Fruit fly (Drosophila melanogaster) whole organism, embryonic: ENCODE results near the gene mirr.

ENCODE experiments used
- Abd-B ChIP-seq: fragments of 200-800 bp; sonication (Bioruptor generic); optimal IDR thresholded peaks from 2 replicates; lab custom pipeline; 2018; ENCODE audit warnings: missing biosample characterization, mild to moderate bottlenecking, missing genetic modification characterization, moderate library complexity
- Ada2b ChIP-seq: fragments of 200-800 bp; sonication (Bioruptor generic); IDR thresholded peaks from 2 replicates; pipeline ENCODE4 v1.3.6; 2022; ENCODE audit warnings: missing biosample characterization, missing genetic modification characterization
- Bgb ChIP-seq: fragments of 200-800 bp; sonication (Bioruptor generic); IDR thresholded peaks from 2 replicates; pipeline ENCODE4 v1.3.6; 2022; ENCODE audit warnings: missing biosample characterization, missing genetic modification characterization; ENCODE audit not compliant: partially characterized antibody
- CG11695 ChIP-seq: fragments of 200-800 bp; sonication (Bioruptor generic); IDR thresholded peaks from 3 replicates; pipeline ENCODE4 v1.3.6; 2022; ENCODE audit warnings: missing biosample characterization, missing genetic modification characterization
- CG13287 ChIP-seq: fragments of 200-800 bp; sonication (Bioruptor generic); IDR thresholded peaks from 2 replicates; pipeline ENCODE4 v1.3.6; 2022; ENCODE audit warnings: missing biosample characterization, missing genetic modification characterization; ENCODE audit not compliant: partially characterized antibody
- CG13624 ChIP-seq: fragments of 200-800 bp; sonication (Bioruptor generic); optimal IDR thresholded peaks from 2 replicates; lab custom pipeline; 2016; ENCODE audit warnings: missing biosample characterization, missing genetic modification characterization
- CG14441 ChIP-seq: fragments of 200-800 bp; sonication (Bioruptor generic); IDR thresholded peaks from 2 replicates; pipeline ENCODE4 v1.3.6; 2022; ENCODE audit warnings: missing biosample characterization, missing genetic modification characterization
- CG15479 ChIP-seq: fragments of 200-800 bp; sonication (Bioruptor generic); optimal IDR thresholded peaks from 3 replicates; lab custom pipeline; 2019; ENCODE audit warnings: missing biosample characterization, mild to moderate bottlenecking, missing genetic modification characterization, moderate library complexity
- CG15601 ChIP-seq: fragments of 200-800 bp; sonication (Bioruptor generic); optimal IDR thresholded peaks from 3 replicates; lab custom pipeline; 2019; ENCODE audit warnings: missing biosample characterization, mild to moderate bottlenecking, missing genetic modification characterization, moderate library complexity
- CG15696 ChIP-seq: fragments of 200-800 bp; sonication (Bioruptor generic); optimal IDR thresholded peaks from 2 replicates; lab custom pipeline; 2019; ENCODE audit warnings: missing biosample characterization, mild to moderate bottlenecking, missing genetic modification characterization, moderate library complexity
- CG1603 ChIP-seq: fragments of 200-800 bp; sonication (Bioruptor generic); optimal IDR thresholded peaks from 2 replicates; lab custom pipeline; 2019; ENCODE audit warnings: missing biosample characterization, mild to moderate bottlenecking, missing genetic modification characterization, moderate library complexity
- CG1792 ChIP-seq: fragments of 200-800 bp; sonication (Bioruptor generic); optimal IDR thresholded peaks from 2 replicates; lab custom pipeline; 2016; ENCODE audit warnings: missing biosample characterization, missing genetic modification characterization
- CG18011 ChIP-seq: fragments of 200-800 bp; sonication (Bioruptor generic); optimal IDR thresholded peaks from 2 replicates; lab custom pipeline; 2017; ENCODE audit warnings: missing biosample characterization, missing genetic modification characterization, mild to moderate bottlenecking, moderate library complexity, missing genotype
- CG2120 ChIP-seq: fragments of 200-800 bp; sonication (Bioruptor generic); optimal IDR thresholded peaks from 3 replicates; lab custom pipeline; 2016; ENCODE audit warnings: missing biosample characterization, missing genetic modification characterization
- CG32767 ChIP-seq: fragments of 200-800 bp; sonication (Bioruptor generic); IDR thresholded peaks from 2 replicates; pipeline ENCODE4 v1.3.6; 2022; ENCODE audit warnings: missing biosample characterization, missing genetic modification characterization
- CG33213 ChIP-seq: fragments of 200-800 bp; sonication (Bioruptor generic); optimal IDR thresholded peaks from 3 replicates; lab custom pipeline; 2016; ENCODE audit warnings: missing biosample characterization, missing genetic modification characterization
- CG4730 ChIP-seq: fragments of 200-800 bp; sonication (Bioruptor generic); IDR thresholded peaks from 2 replicates; pipeline ENCODE4 v1.3.6; 2022; ENCODE audit warnings: missing biosample characterization, missing genetic modification characterization
- CG6654 ChIP-seq: fragments of 200-800 bp; sonication (Bioruptor generic); optimal IDR thresholded peaks from 2 replicates; lab custom pipeline; 2017; ENCODE audit warnings: missing biosample characterization, mild to moderate bottlenecking, missing genetic modification characterization
- CG7357 ChIP-seq: fragments of 200-800 bp; sonication (Bioruptor generic); IDR thresholded peaks from 3 replicates; pipeline ENCODE4 v1.3.6; 2022; ENCODE audit warnings: missing biosample characterization, missing genetic modification characterization
- CG8765 ChIP-seq: fragments of 200-800 bp; sonication (Bioruptor generic); IDR thresholded peaks from 2 replicates; pipeline ENCODE4 v1.3.6; 2022; ENCODE audit warnings: missing biosample characterization, missing genetic modification characterization
- CHES-1-like ChIP-seq: fragments of 200-800 bp; sonication (Bioruptor generic); optimal IDR thresholded peaks from 2 replicates; lab custom pipeline; 2016; ENCODE audit warnings: missing biosample characterization, missing genetic modification characterization
- Chrac-16 ChIP-seq: fragments of 200-800 bp; sonication (Bioruptor generic); optimal IDR thresholded peaks from 3 replicates; lab custom pipeline; 2016; ENCODE audit warnings: missing biosample characterization, missing genetic modification characterization
- CrebB ChIP-seq: fragments of 200-800 bp; sonication (Bioruptor generic); optimal IDR thresholded peaks from 3 replicates; lab custom pipeline; 2018; ENCODE audit warnings: missing biosample characterization, mild to moderate bottlenecking, missing genetic modification characterization
- Dbx ChIP-seq: fragments of 200-800 bp; sonication (Bioruptor generic); IDR thresholded peaks from 3 replicates; pipeline ENCODE4 v1.3.6; 2022; ENCODE audit warnings: missing biosample characterization, missing genetic modification characterization
- E2f2 ChIP-seq: fragments of 200-800 bp; sonication (Bioruptor generic); IDR thresholded peaks from 2 replicates; pipeline ENCODE4 v1.3.6; 2022; ENCODE audit warnings: missing biosample characterization, missing genetic modification characterization
- HmgD ChIP-seq: fragments of 200-800 bp; sonication (Bioruptor generic); optimal IDR thresholded peaks from 3 replicates; lab custom pipeline; 2016; ENCODE audit warnings: missing biosample characterization, missing genetic modification characterization
- Hsf ChIP-seq: fragments of 200-800 bp; sonication (Bioruptor generic); optimal IDR thresholded peaks from 3 replicates; lab custom pipeline; 2016; ENCODE audit warnings: missing biosample characterization, missing genetic modification characterization
- Neu2 ChIP-seq: fragments of 200-800 bp; sonication (Bioruptor generic); optimal IDR thresholded peaks from 3 replicates; lab custom pipeline; 2016; ENCODE audit warnings: missing biosample characterization, missing genetic modification characterization, borderline replicate concordance
- Opbp ChIP-seq: fragments of 200-800 bp; sonication (Bioruptor generic); IDR thresholded peaks from 3 replicates; pipeline ENCODE4 v1.3.6; 2022; ENCODE audit warnings: missing biosample characterization, missing genetic modification characterization; ENCODE audit not compliant: partially characterized antibody
- Optix ChIP-seq: fragments of 200-800 bp; sonication (Bioruptor generic); IDR thresholded peaks from 3 replicates; pipeline ENCODE4 v1.3.6; 2022; ENCODE audit warnings: missing biosample characterization, missing genetic modification characterization
- Scr ChIP-seq: fragments of 200-800 bp; sonication (Bioruptor generic); IDR thresholded peaks from 2 replicates; pipeline ENCODE4 v1.3.6; 2022; ENCODE audit warnings: missing biosample characterization, missing genetic modification characterization; ENCODE audit not compliant: partially characterized antibody
- Side ChIP-seq: fragments of 200-800 bp; sonication (Bioruptor generic); optimal IDR thresholded peaks from 2 replicates; lab custom pipeline; 2016; ENCODE audit warnings: missing biosample characterization, missing genetic modification characterization
- abd-A ChIP-seq: fragments of 200-800 bp; sonication (Bioruptor generic); optimal IDR thresholded peaks from 3 replicates; lab custom pipeline; 2019; ENCODE audit warnings: missing biosample characterization, mild to moderate bottlenecking, missing genetic modification characterization, moderate library complexity
- ase ChIP-seq: fragments of 200-800 bp; sonication (Bioruptor generic); IDR thresholded peaks from 3 replicates; pipeline ENCODE4 v1.3.6; 2022; ENCODE audit warnings: missing biosample characterization, missing genetic modification characterization
- inv ChIP-seq: fragments of 200-800 bp; sonication (Bioruptor generic); IDR thresholded peaks from 2 replicates; pipeline ENCODE4 v1.3.6; 2022; ENCODE audit warnings: missing biosample characterization, missing genetic modification characterization; ENCODE audit not compliant: partially characterized antibody
- ken ChIP-seq: fragments of 200-800 bp; sonication (Bioruptor generic); IDR thresholded peaks from 3 replicates; pipeline ENCODE4 v1.3.6; 2022; ENCODE audit warnings: missing biosample characterization, missing genetic modification characterization
- knrl ChIP-seq: fragments of 200-800 bp; sonication (Bioruptor generic); IDR thresholded peaks from 3 replicates; pipeline ENCODE4 v1.3.6; 2022; ENCODE audit warnings: missing biosample characterization, missing genetic modification characterization; ENCODE audit not compliant: partially characterized antibody
- lola ChIP-seq, 3 experiments: fragments of >200 bp in 2 of 3; fragments of 200-800 bp in 1 of 3; sonication (Bioruptor generic) in 1 of 3; optimal IDR thresholded peaks; 2 replicates each; lab custom pipeline; 2017 to 2019; ENCODE audit warnings: missing biosample characterization in 3 of 3, missing genetic modification characterization in 3 of 3, mild to moderate bottlenecking in 1 of 3, moderate library complexity in 1 of 3
- maf-S ChIP-seq: fragments of 200-800 bp; sonication (Bioruptor generic); optimal IDR thresholded peaks from 2 replicates; lab custom pipeline; 2016; ENCODE audit warnings: missing biosample characterization, missing genetic modification characterization
- nerfin-2 ChIP-seq: fragments of 200-800 bp; sonication (Bioruptor generic); IDR thresholded peaks from 2 replicates; pipeline ENCODE4 v1.3.6; 2022; ENCODE audit warnings: missing biosample characterization, missing genetic modification characterization; ENCODE audit not compliant: partially characterized antibody
- odd ChIP-seq: fragments of 200-800 bp; sonication (Bioruptor generic); optimal IDR thresholded peaks from 2 replicates; lab custom pipeline; 2017; ENCODE audit warnings: missing biosample characterization, mild to moderate bottlenecking, missing genetic modification characterization
- pfk ChIP-seq: fragments of 200-800 bp; sonication (Bioruptor generic); optimal IDR thresholded peaks from 2 replicates; lab custom pipeline; 2018; ENCODE audit warnings: missing biosample characterization, mild to moderate bottlenecking, missing genetic modification characterization, moderate library complexity
- phol ChIP-seq: fragments of 200-800 bp; sonication (Bioruptor generic); optimal IDR thresholded peaks from 3 replicates; lab custom pipeline; 2018; ENCODE audit warnings: missing biosample characterization, mild to moderate bottlenecking, missing genetic modification characterization, moderate library complexity
- schlank ChIP-seq: fragments of 200-800 bp; sonication (Bioruptor generic); optimal IDR thresholded peaks from 2 replicates; lab custom pipeline; 2018; ENCODE audit warnings: missing biosample characterization, mild to moderate bottlenecking, missing genetic modification characterization
- scrt ChIP-seq: fragments of 200-800 bp; sonication (Bioruptor generic); optimal IDR thresholded peaks from 2 replicates; lab custom pipeline; 2018; ENCODE audit warnings: missing biosample characterization, mild to moderate bottlenecking, missing genetic modification characterization, moderate library complexity
- slou ChIP-seq: fragments of 200-800 bp; sonication (Bioruptor generic); optimal IDR thresholded peaks from 3 replicates; lab custom pipeline; 2016; ENCODE audit warnings: missing biosample characterization, missing genetic modification characterization
- stwl ChIP-seq: fragments of 200-800 bp; sonication (Bioruptor generic); optimal IDR thresholded peaks from 3 replicates; lab custom pipeline; 2018; ENCODE audit warnings: missing biosample characterization, mild to moderate bottlenecking, missing genetic modification characterization, moderate library complexity
- tx ChIP-seq: fragments of 200-800 bp; sonication (Bioruptor generic); optimal IDR thresholded peaks from 2 replicates; lab custom pipeline; 2016; ENCODE audit warnings: missing biosample characterization, missing genetic modification characterization
- unc-4 ChIP-seq: fragments of 200-800 bp; sonication (Bioruptor generic); IDR thresholded peaks from 2 replicates; pipeline ENCODE4 v1.3.6; 2022; ENCODE audit warnings: missing biosample characterization, missing genetic modification characterization; ENCODE audit not compliant: partially characterized antibody
- zen ChIP-seq: fragments of 200-800 bp; sonication (Bioruptor generic); optimal IDR thresholded peaks from 3 replicates; lab custom pipeline; 2018; ENCODE audit warnings: missing biosample characterization, mild to moderate bottlenecking, missing genetic modification characterization, moderate library complexity

Gene mirr

DNA sequence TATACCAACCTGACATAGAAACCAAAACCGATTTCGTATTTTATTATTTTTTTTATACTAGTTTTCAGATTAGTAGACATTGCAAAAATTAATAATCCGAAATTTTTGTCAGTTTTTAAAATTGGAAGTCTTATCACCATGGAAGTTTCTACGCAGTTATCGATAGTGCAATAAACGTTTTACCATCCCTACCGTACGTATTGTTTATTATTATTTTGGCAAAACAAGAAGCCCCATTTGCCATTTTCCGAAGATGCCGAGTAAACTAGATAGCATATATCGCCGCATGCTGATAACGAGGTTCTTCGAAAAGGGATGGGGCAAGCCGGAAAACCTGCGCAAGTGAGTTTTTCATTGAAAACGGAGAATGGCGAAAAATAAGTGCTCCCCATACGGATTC, 48.2 kb downstream of the mirr start, which contains the start of gene CG32112 (continued):
- TF ChIP-seq Opbp (GFP tag; lab: Robert Waterston, UW) (peak; percentile 58; the same call in 1 of the 3 replicates), odd (no peak), Hsf (GFP tag; lab: Kevin White, UChicago) (peak; percentile 17), CG7357 (GFP tag; lab: Robert Waterston, UW) (no peak), pfk (GFP tag; lab: Kevin White, UChicago) (peak; percentile 82), zen (tag; lab: Kevin White, UChicago) (no peak), HmgD (GFP tag; lab: Kevin White, UChicago) (no peak), Dbx (GFP tag; lab: Robert Waterston, UW) (0 out of 3 replicates have a peak, but pooled peaks have one; percentile 7), CG15601 (no peak), tx (GFP tag; lab: Kevin White, UChicago) (no peak), CG15696 (no peak), CG1603 (tag; lab: Kevin White, UChicago) (peak; percentile 71), stwl (tag; lab: Kevin White, UChicago) (peak; percentile 69), abd-A (tag; lab: Kevin White, UChicago) (no peak), schlank (no peak), CG4730 (no peak), E2f2 (GFP tag; lab: Robert Waterston, UW) (peak; percentile 72), Side (GFP tag; lab: Kevin White, UChicago) (no peak), Bgb (GFP tag; lab: Robert Waterston, UW) (peak; percentile 70), CG1792 (GFP tag; lab: Kevin White, UChicago) (peak; percentile 8), CrebB (tag; lab: Kevin White, UChicago) (no peak), ase (GFP tag; lab: Robert Waterston, UW) (no peak), maf-S (GFP tag; lab: Kevin White, UChicago) (no peak), inv (GFP tag; lab: Robert Waterston, UW) (0 out of 2 replicates have a peak, but pooled peaks have one; percentile 17), CG13624 (GFP tag; lab: Kevin White, UChicago) (no peak), phol (tag; lab: Kevin White, UChicago) (peak; percentile 11), Scr (GFP tag; lab: Robert Waterston, UW) (peak; percentile 82), CHES-1-like (GFP tag; lab: Kevin White, UChicago) (peak; percentile 19), Abd-B (GFP tag; lab: Kevin White, UChicago) (no peak), knrl (peak; percentile 68; the same call in 2 of the 3 replicates), ken (GFP tag; lab: Robert Waterston, UW) (no peak), CG13287 (peak; percentile 85), CG33213 (GFP tag; lab: Kevin White, UChicago) (no peak), Chrac-16 (GFP tag; lab: Kevin White, UChicago) (peak; percentile 20), CG15479 (GFP tag; lab: Kevin White, UChicago) (no peak), Optix (GFP tag; lab: Robert Waterston, UW) (no peak), CG32767 (GFP tag; lab: Robert Waterston, UW) (no peak), Ada2b (GFP tag; lab: Robert Waterston, UW) (no peak), CG8765 (GFP tag; lab: Robert Waterston, UW) (no peak), lola (GFP tag; optimal IDR thresholded peaks at IDR 0.05; lab: Kevin White, UChicago) (no peak), CG6654 (GFP tag; lab: Kevin White, UChicago) (no peak), CG18011 (GFP tag; lab: Kevin White, UChicago) (no peak), CG11695 (no peak), CG2120 (GFP tag; lab: Kevin White, UChicago) (peak; percentile 35), Neu2 (GFP tag; lab: Kevin White, UChicago) (no peak), unc-4 (GFP tag; lab: Robert Waterston, UW) (peak; percentile 74), scrt (GFP tag; lab: Kevin White, UChicago) (no peak), slou (GFP tag; lab: Kevin White, UChicago) (no peak), CG14441 (GFP tag; lab: Robert Waterston, UW) (no peak), nerfin-2 (peak; percentile 64; the same call in 1 of the 2 replicates)
